Worm (Caenorhabditis elegans) whole organism, mixed stage, embryonic: ENCODE results near the gene Y44A6B.3.
A peak's percentile ranks its signal among the peaks of the same experiment; 100 is the strongest.

Experiments
- M03D4.4 ChIP-seq: sonication (generic microtip); optimal IDR thresholded peaks from 2 replicates; lab custom pipeline; 2017; ENCODE audit warnings: mild to moderate bottlenecking, missing genetic modification characterization, missing compliant biosample characterization
- bed-3 ChIP-seq: fragments of 200-800 bp; sonication (Bioruptor generic); optimal IDR thresholded peaks from 3 replicates; lab custom pipeline; 2018; ENCODE audit warnings: mild to moderate bottlenecking, missing genetic modification characterization, moderate library complexity, missing compliant biosample characterization
- blmp-1 ChIP-seq: fragments of 150-350 bp; optimal IDR thresholded peaks from 2 replicates; lab custom pipeline; 2014; ENCODE audit warnings: missing biosample characterization, missing genetic modification characterization
- ceh-43 ChIP-seq: fragments of 200-800 bp; sonication (Bioruptor generic); optimal IDR thresholded peaks from 2 replicates; lab custom pipeline; 2018; ENCODE audit warnings: mild to moderate bottlenecking, missing genetic modification characterization, moderate library complexity, missing compliant biosample characterization
- ceh-83 ChIP-seq: fragments of 200-800 bp; sonication (Bioruptor generic); optimal IDR thresholded peaks from 2 replicates; lab custom pipeline; 2018; ENCODE audit warnings: mild to moderate bottlenecking, missing genetic modification characterization, missing compliant biosample characterization
- ces-1 ChIP-seq: fragments of 150-350 bp; optimal IDR thresholded peaks from 2 replicates; lab custom pipeline; 2014; ENCODE audit warnings: missing biosample characterization, missing genetic modification reagents, missing genetic modification characterization
- cnd-1 ChIP-seq: fragments of 200-800 bp; sonication (Bioruptor generic); optimal IDR thresholded peaks from 2 replicates; lab custom pipeline; 2018; ENCODE audit warnings: mild to moderate bottlenecking, missing genetic modification characterization, missing compliant biosample characterization
- drap-1 ChIP-seq: fragments of 200-800 bp; sonication (Bioruptor generic); optimal IDR thresholded peaks from 3 replicates; lab custom pipeline; 2018; ENCODE audit warnings: mild to moderate bottlenecking, missing genetic modification characterization, missing compliant biosample characterization
- elt-1 ChIP-seq: sonication (generic microtip); optimal IDR thresholded peaks from 2 replicates; lab custom pipeline; 2017; ENCODE audit warnings: missing genetic modification characterization, mild to moderate bottlenecking, missing compliant biosample characterization, antibody characterized with exemption, moderate library complexity, borderline replicate concordance; ENCODE audit not compliant: insufficient read depth
- elt-3 ChIP-seq: fragments of 150-350 bp; optimal IDR thresholded peaks from 2 replicates; lab custom pipeline; 2014; ENCODE audit warnings: missing biosample characterization, missing genetic modification characterization
- hlh-1 ChIP-seq: fragments of 150-350 bp; optimal IDR thresholded peaks from 2 replicates; lab custom pipeline; 2014; ENCODE audit warnings: missing biosample characterization, missing genetic modification reagents, missing genetic modification characterization
- lin-13 ChIP-seq: fragments of 150-350 bp; optimal IDR thresholded peaks from 2 replicates; lab custom pipeline; 2014; ENCODE audit warnings: missing biosample characterization, missing genetic modification characterization
- lin-32 ChIP-seq: fragments of 200-800 bp; sonication (Bioruptor generic); optimal IDR thresholded peaks from 2 replicates; lab custom pipeline; 2018; ENCODE audit warnings: mild to moderate bottlenecking, missing genetic modification characterization, missing compliant biosample characterization
- mab-5 ChIP-seq: fragments of 150-350 bp; optimal IDR thresholded peaks from 2 replicates; lab custom pipeline; 2014; ENCODE audit warnings: missing biosample characterization, missing genetic modification characterization
- mep-1 ChIP-seq: fragments of 150-350 bp; optimal IDR thresholded peaks from 2 replicates; lab custom pipeline; 2017; ENCODE audit warnings: missing biosample characterization, missing genetic modification reagents, missing genetic modification characterization, inconsistent platforms
- nhr-12 ChIP-seq: fragments of 150-350 bp; optimal IDR thresholded peaks from 2 replicates; lab custom pipeline; 2014; ENCODE audit warnings: missing biosample characterization, missing genetic modification characterization
- nhr-2 ChIP-seq: fragments of 150-350 bp; optimal IDR thresholded peaks from 2 replicates; lab custom pipeline; 2014; ENCODE audit warnings: missing biosample characterization, missing genetic modification characterization
- nhr-237 ChIP-seq: fragments of 150-350 bp; optimal IDR thresholded peaks from 2 replicates; lab custom pipeline; 2014; ENCODE audit warnings: missing biosample characterization, missing genetic modification characterization
- nhr-28 ChIP-seq: fragments of 150-350 bp; optimal IDR thresholded peaks from 2 replicates; lab custom pipeline; 2014; ENCODE audit warnings: missing biosample characterization, missing genetic modification characterization
- nhr-76 ChIP-seq: sonication (generic microtip); optimal IDR thresholded peaks from 2 replicates; lab custom pipeline; 2017; ENCODE audit warnings: missing biosample characterization, missing genetic modification characterization
- sem-2 ChIP-seq: fragments of 200-800 bp; sonication (Bioruptor generic); optimal IDR thresholded peaks from 2 replicates; lab custom pipeline; 2018; ENCODE audit warnings: mild to moderate bottlenecking, missing genetic modification characterization, missing compliant biosample characterization
- snpc-4 ChIP-seq: fragments of 150-350 bp; optimal IDR thresholded peaks from 2 replicates; lab custom pipeline; 2014; ENCODE audit warnings: missing biosample characterization, missing genetic modification characterization
- unc-120 ChIP-seq: sonication (generic microtip); optimal IDR thresholded peaks from 2 replicates; lab custom pipeline; 2017; ENCODE audit warnings: missing genetic modification characterization, missing compliant biosample characterization; ENCODE audit not compliant: poor library complexity, severe bottlenecking
- unc-39 ChIP-seq: fragments of 150-350 bp; optimal IDR thresholded peaks from 2 replicates; lab custom pipeline; 2014; ENCODE audit warnings: missing biosample characterization, missing genetic modification characterization
- unc-62 ChIP-seq: fragments of 150-350 bp; optimal IDR thresholded peaks from 2 replicates; lab custom pipeline; 2014; ENCODE audit warnings: missing biosample characterization, missing genetic modification reagents, missing genetic modification characterization
- zip-8 ChIP-seq: fragments of 150-350 bp; optimal IDR thresholded peaks from 2 replicates; lab custom pipeline; 2014; ENCODE audit warnings: missing biosample characterization, missing genetic modification characterization
- ztf-11 ChIP-seq: fragments of 150-350 bp; optimal IDR thresholded peaks from 2 replicates; lab custom pipeline; 2014; ENCODE audit warnings: missing biosample characterization, missing genetic modification characterization

Gene Y44A6B.3

DNA sequence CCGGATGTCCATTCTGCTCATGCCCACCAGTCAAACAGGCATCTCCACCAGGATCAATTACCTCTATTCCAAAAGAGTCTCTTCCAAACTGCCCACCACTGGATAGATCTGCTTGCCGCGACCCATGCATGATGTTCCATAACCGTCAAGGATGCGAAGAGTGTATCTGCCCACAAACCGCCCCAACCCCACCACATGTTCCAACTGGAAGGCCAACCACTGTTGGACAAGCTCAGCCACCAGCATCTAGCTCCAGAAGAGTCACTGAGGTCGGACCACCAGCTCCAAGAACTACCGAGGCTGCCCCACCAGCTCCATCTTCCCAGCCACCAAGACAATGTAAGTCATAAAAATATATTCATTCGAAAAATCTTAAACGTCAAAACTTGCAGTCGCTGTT lies 32.4 kb upstream of the Y44A6B.3 start:
- no peak for TF ChIP-seq unc-120 (tag; lab: Kevin White, UChicago)
- peak; percentile 14 for TF ChIP-seq sem-2 (GFP tag; lab: Kevin White, UChicago)
- TF ChIP-seq, all 35 proteins: peak for 1

DNA sequence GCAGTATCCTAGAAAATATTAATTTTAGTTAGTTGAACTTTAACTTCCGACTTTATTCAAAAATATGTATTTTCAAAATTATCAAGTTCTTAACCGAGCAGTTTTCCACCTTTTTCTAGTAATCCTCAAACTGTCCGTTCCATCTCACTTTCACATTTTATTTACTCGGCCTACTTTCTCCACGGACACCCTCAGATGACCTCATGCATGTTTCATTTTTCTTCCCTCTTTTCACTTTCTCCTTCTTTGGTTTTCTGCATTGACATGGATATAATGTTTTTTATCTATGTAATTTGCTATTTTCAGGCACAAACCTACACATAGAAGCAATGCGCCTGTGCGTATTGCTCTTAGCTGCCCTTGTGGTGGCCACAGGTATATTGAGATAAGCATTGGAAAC lies 28.7 kb upstream of the Y44A6B.3 start, which contains the start of gene mlt-11:
Gene mlt-11, plus strand, starts transcription at position 301 of the 400 bp plus-strand sequence.
- no peak for TF ChIP-seq bed-3 (GFP tag; lab: Kevin White, UChicago)
- TF ChIP-seq hlh-1 (tag; lab: Kevin White, UChicago), result no peak
- no peak for TF ChIP-seq lin-32
- no peak for TF ChIP-seq snpc-4 (tag; lab: Kevin White, UChicago)
- TF ChIP-seq nhr-237 (tag; lab: Kevin White, UChicago), result no peak
- TF ChIP-seq ces-1 (GFP tag; lab: Kevin White, UChicago), result no peak
- no peak for TF ChIP-seq blmp-1 (tag; lab: Kevin White, UChicago)
- no peak for TF ChIP-seq cnd-1 (tag; lab: Kevin White, UChicago)

DNA sequence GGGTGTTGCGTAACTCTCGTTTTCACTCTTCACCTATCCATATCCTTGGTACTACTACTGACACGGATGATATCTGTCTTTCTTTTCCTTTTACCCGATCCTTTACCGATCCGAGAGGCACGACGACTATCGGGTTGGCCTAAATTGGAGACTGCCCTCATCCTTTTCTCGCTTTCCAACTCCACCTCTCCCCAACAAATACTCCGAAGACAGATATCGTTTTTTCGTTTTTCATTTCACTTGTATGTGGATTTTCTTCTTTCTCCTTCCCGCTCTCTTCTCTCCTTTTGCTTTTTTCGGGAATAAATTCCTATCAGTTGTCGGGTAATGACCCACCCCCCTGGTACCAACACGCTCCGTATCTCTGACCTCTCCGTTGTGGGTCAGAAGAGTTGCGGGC lies 26.7 kb upstream of the Y44A6B.3 start:
- TF ChIP-seq nhr-28 (no peak), blmp-1 (tag; lab: Kevin White, UChicago) (peak; percentile 84), zip-8 (peak; percentile 54)
- TF ChIP-seq, all 35 proteins: peak for 2

DNA sequence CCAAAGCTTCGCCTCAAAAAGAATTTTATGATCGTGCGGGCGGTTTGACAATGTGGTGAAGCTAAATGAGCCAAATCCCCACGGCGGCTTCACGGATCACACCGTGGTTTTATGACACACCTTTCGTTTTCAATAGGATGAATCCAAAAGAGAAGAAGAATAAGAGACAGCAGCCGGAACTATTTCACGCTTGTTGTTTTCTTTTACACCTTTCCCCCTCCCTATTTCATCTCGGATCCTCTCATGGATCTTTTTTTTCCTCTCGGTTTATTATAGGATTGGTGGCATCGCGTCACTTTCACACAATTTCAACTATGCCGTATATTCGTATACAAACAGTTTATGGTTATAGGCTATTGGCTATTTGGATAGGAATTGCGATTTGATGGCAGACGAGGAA lies 25.5 kb upstream of the Y44A6B.3 start:
- TF ChIP-seq blmp-1 (tag; lab: Kevin White, UChicago), result peak; percentile 18
- no peak for TF ChIP-seq nhr-76 (tag; lab: Kevin White, UChicago)
- TF ChIP-seq snpc-4 (tag; lab: Kevin White, UChicago), result no peak
- TF ChIP-seq bed-3 (GFP tag; lab: Kevin White, UChicago), result no peak

DNA sequence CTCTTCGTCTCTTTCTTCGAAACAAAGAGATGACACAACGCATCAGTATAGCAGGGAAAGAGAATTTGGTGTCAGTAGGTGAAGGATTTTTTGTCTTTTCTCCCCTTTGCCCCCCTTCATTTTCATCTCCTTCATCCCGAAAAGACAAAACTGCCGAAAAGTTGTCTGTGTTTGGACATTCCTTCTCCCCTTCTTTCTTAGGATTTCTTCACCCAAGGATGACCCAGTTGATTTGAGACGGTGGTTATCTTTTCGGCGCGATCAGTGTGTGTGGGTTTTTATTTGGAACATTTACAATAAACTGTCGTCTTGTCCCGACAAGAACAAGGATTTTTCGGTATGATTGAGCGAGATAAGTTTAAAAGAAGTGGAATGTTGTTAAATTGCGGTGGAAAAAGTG lies 24.2 kb upstream of the Y44A6B.3 start:
- TF ChIP-seq nhr-28 (no peak), mep-1 (tag; lab: Kevin White, UChicago) (no peak), nhr-76 (tag; lab: Kevin White, UChicago) (no peak), cnd-1 (tag; lab: Kevin White, UChicago) (no peak), M03D4.4 (no peak), ceh-43 (no peak), elt-1 (peak; percentile 25), drap-1 (GFP tag; lab: Kevin White, UChicago) (no peak), ceh-83 (no peak)

DNA sequence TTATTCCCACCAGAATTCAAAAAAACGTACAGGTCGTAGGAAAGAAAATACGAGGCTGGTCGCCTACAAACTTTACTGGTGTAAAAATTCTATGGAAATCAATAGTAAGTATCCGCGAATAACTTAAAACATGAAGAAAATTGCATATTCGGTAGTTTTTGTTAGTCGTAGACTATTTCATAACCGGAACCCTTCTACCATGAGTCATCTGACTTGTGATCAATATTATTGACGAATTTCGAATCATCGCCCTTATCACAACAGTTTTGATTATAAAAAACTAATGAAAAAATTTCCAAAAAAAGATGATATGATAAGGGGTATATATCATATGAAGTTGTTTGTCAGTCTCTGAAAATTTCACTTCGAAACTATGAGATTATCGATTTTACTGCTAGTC lies 21.8 kb upstream of the Y44A6B.3 start, which contains the start of gene W01F3.2:
Gene W01F3.2, plus strand, starts transcription at position 301 of the 400 bp plus-strand sequence.
- TF ChIP-seq drap-1 (GFP tag; lab: Kevin White, UChicago) (no peak), ceh-43 (no peak), ces-1 (GFP tag; lab: Kevin White, UChicago) (no peak), mab-5 (tag; lab: Kevin White, UChicago) (no peak), ceh-83 (no peak), snpc-4 (tag; lab: Kevin White, UChicago) (no peak), unc-120 (tag; lab: Kevin White, UChicago) (no peak), elt-3 (no peak), lin-13 (tag; lab: Kevin White, UChicago) (no peak), nhr-2 (tag; lab: Kevin White, UChicago) (no peak), unc-62 (GFP tag; lab: Kevin White, UChicago) (no peak), hlh-1 (tag; lab: Kevin White, UChicago) (no peak), zip-8 (no peak), nhr-237 (tag; lab: Kevin White, UChicago) (no peak), elt-1 (no peak)
- TF ChIP-seq, all 35 proteins: peak for 0

DNA sequence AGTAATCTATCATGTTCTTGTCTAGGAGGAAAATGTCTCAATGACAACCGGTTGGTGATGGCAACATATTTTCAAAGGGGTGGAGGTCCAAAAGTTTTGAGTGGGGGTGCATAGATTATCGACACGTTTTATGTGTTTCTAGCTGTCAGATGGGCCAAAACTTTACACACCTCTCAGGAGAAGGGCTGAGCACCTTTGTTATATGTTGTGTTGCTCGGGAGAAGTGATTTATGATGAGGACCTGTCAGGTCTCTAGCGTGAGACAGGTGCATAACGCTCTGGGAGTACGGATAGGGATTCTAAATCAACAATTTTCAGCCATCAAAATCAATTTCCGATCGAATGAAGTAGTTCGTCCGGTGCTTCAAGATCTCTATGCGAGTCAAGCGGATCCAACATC lies 18.4 kb upstream of the Y44A6B.3 start:
- TF ChIP-seq mep-1 (tag; lab: Kevin White, UChicago) (no peak), unc-39 (tag; lab: Kevin White, UChicago) (no peak), hlh-1 (tag; lab: Kevin White, UChicago) (peak; percentile 65), nhr-2 (tag; lab: Kevin White, UChicago) (no peak), unc-120 (tag; lab: Kevin White, UChicago) (no peak), mab-5 (tag; lab: Kevin White, UChicago) (peak; percentile 69), sem-2 (GFP tag; lab: Kevin White, UChicago) (no peak), blmp-1 (tag; lab: Kevin White, UChicago) (no peak), ceh-43 (no peak), nhr-12 (no peak), elt-3 (no peak), ztf-11 (tag; lab: Kevin White, UChicago) (no peak), M03D4.4 (no peak), cnd-1 (tag; lab: Kevin White, UChicago) (peak; percentile 1), unc-62 (GFP tag; lab: Kevin White, UChicago) (peak; percentile 86), nhr-76 (tag; lab: Kevin White, UChicago) (no peak)
- TF ChIP-seq, all 35 proteins: peak for 4
